Worm (Caenorhabditis elegans) whole organism, late embryonic: Measurements from ENCODE around the gene K05B2.4.

Experiments used
- ceh-14 ChIP-seq: sonication (generic microtip); optimal IDR thresholded peaks from 2 replicates; lab custom pipeline; 2016; ENCODE audit warnings: missing genotype, missing genetic modification characterization, missing compliant biosample characterization
- ceh-31 ChIP-seq: sonication (generic microtip); optimal IDR thresholded peaks from 2 replicates; lab custom pipeline; 2016; ENCODE audit warnings: missing genetic modification characterization, missing compliant biosample characterization
- dve-1 ChIP-seq: sonication (generic microtip); optimal IDR thresholded peaks from 2 replicates; lab custom pipeline; 2017; ENCODE audit warnings: antibody characterized with exemption, mild to moderate bottlenecking, missing genetic modification characterization, missing compliant biosample characterization
- fkh-10 ChIP-seq: fragments of 150-350 bp; optimal IDR thresholded peaks from 2 replicates; lab custom pipeline; 2014; ENCODE audit warnings: missing biosample characterization, missing genetic modification reagents, missing genetic modification characterization
- npax-4 ChIP-seq: sonication (generic microtip); optimal IDR thresholded peaks from 2 replicates; lab custom pipeline; 2016; ENCODE audit warnings: missing genetic modification characterization, missing compliant biosample characterization
- odd-2 ChIP-seq: sonication (generic microtip); optimal IDR thresholded peaks from 2 replicates; lab custom pipeline; 2017; ENCODE audit warnings: antibody characterized with exemption, mild to moderate bottlenecking, missing genetic modification characterization, missing compliant biosample characterization
- pha-4 ChIP-seq: fragments of 150-350 bp; optimal IDR thresholded peaks from 2 replicates; lab custom pipeline; 2018; ENCODE audit warnings: missing biosample characterization, missing genetic modification reagents, missing genetic modification characterization
- unc-42 ChIP-seq: sonication (generic microtip); optimal IDR thresholded peaks from 2 replicates; lab custom pipeline; 2016; ENCODE audit warnings: missing genotype, missing genetic modification characterization, missing compliant biosample characterization
- unc-86 ChIP-seq: sonication (generic microtip); optimal IDR thresholded peaks from 2 replicates; lab custom pipeline; 2016; ENCODE audit warnings: missing genetic modification characterization, missing compliant biosample characterization

K05B2.4 gene

DNA sequence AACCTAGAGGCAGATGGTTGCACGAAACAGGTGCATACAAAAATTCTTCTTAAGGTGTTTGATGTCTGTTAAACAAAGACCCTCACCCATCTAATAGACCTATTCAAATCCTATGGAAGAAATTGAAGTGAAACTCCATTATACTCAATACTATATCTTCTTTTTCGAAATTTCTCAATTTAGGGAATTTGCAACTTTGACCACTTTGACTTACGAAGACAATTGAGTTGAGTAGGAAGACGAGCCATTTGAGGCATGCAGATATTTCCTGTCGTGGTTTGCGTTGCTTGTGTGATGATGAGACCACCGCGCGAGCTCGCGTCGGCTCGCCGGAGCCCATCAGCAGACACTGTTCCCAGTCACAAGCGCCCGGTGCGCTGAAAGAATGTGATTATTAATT, 50.1 kb downstream of the K05B2.4 start:
- TF ChIP-seq unc-42 (peak; percentile 66), unc-86 (tag; lab: Kevin White, UChicago) (no peak), dve-1 (tag; lab: Kevin White, UChicago) (no peak), ceh-14 (tag; lab: Kevin White, UChicago) (no peak), pha-4 (tag; lab: Kevin White, UChicago) (no peak), fkh-10 (GFP tag; lab: Kevin White, UChicago) (peak; percentile 31), npax-4 (tag; lab: Kevin White, UChicago) (no peak)

DNA sequence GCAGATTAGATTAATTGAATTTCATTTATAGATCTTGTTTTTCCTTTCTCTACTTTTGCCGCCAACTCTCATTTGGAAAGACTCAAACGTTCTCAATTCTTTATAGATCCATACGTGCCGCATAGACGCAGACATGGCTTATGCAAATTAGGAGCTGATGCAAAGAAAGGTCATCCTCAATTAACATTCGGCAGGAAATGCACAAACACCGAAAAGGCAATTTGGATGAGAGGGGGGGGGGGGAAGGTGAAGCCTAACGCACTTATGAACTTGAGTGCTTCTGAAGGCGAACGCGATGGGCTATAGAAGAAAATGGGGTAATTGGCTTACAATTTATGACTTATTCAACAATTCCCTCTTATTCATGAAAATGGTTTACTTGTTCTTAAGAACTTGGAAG, 51.2 kb downstream of the K05B2.4 start:
- no peak for TF ChIP-seq odd-2 (tag; lab: Kevin White, UChicago)
- peak; percentile 18 for TF ChIP-seq ceh-31 (tag; lab: Kevin White, UChicago)
- peak; percentile 93 for TF ChIP-seq unc-42
